Worm (Caenorhabditis elegans) whole organism, dauer: ENCODE data around the gene F10E9.2.
"Not testable (repeated sequence)": the region's sequence is repeated elsewhere in the genome, so short reads cannot be mapped to it uniquely, and the experiment has no call there.

Experiments used
- unc-62 ChIP-seq: sonication (generic microtip); optimal IDR thresholded peaks from 2 replicates; lab custom pipeline; 2017; ENCODE audit warnings: missing biosample characterization, missing genetic modification reagents, missing genetic modification characterization

F10E9.2 gene

DNA sequence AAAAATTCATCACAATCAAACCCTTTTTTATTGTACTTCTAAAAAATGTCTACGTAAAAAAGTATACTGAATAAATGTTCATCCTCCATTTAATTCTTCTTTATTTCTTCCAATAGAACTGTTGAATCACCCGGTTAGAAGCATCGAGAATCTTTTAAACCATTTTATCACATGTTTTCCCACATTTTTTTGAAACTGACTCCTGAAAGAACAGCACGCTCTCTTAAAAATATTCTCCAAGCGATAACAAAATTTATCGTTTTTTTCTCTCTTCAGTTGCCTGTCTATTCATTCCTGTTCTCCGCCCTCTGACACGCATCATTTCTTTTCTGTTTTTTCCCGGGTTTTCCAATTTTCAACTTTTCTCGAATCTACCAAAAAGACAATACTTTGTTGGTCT, 11.9 kb downstream of the F10E9.2 start, which contains the start of gene F10E9.12:
TSS of gene F10E9.12 (plus strand) at position 131 of the 400 bp plus-strand sequence.
- TF ChIP-seq unc-62 (GFP tag; lab: Kevin White, UChicago) = no peak

DNA sequence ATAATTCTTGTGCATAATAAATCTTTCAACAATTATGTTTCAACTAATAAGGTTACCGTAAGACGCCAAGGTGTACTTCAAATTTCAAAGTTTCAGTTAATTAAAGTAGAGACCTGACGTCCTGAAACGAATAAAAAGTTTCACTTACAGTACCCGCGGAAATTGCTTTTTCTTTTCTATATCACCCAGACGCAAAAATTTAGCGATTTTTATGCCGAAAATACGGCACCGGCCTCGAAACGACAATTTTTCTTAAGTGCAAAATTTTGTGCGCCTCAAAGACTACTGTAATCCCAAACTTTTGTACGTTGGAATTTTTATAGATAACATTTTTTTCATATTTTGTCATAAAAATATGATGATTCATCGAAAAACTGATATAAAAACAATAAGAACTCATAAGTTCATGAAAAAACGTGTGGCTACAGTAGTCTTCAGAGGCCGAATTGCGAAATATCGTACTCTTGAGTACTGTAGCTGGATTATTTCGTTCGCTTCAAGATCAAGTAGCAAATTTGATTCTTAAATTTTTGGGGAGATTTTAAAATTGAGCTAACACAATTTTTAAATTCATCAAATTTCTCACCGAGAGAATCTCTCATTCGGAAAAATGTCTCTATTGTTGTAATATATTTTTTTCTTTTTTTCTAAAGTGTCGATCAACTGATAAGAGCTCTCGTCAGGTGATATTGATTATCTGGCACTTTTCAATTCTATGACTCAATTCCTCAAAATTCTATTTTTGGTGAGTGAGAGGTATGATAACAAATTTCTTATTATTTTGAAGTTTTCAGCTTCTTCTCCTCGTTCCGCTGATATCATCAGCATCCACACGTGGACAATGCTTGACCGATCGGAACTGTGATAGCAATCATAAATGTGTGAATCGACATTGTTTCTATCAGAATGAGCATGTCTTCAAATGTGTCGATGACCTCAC, 13.4 kb downstream of the F10E9.2 start, which contains the start of gene ZC262.13:
TSS of gene ZC262.13 (plus strand) at position 641 of the 940 bp plus-strand sequence.
- no peak for TF ChIP-seq unc-62 (GFP tag; lab: Kevin White, UChicago)

DNA sequence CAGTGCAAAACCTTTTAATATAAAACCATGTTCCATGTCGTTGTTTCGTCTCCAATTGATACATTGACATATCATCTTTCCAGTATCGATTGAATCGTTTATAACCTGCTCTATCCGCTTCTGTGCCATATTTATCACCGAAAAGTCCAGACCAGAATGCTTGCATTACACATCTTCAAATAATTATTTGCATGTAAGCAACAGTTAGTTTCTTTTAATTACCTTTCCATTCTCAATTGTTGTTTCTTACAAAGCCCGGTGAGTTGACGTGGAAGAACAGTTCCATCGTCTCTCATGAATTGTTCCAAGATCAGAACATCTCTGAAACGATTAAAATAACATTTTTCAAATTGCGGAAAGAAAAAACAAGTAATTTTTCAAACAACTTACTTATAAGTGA, 18.7 kb downstream of the F10E9.2 start, which contains the start of gene iglr-2:
TSS of gene iglr-2 (minus strand) at position 101 of the 400 bp plus-strand sequence.
- TF ChIP-seq unc-62 (GFP tag; lab: Kevin White, UChicago) = no peak

DNA sequence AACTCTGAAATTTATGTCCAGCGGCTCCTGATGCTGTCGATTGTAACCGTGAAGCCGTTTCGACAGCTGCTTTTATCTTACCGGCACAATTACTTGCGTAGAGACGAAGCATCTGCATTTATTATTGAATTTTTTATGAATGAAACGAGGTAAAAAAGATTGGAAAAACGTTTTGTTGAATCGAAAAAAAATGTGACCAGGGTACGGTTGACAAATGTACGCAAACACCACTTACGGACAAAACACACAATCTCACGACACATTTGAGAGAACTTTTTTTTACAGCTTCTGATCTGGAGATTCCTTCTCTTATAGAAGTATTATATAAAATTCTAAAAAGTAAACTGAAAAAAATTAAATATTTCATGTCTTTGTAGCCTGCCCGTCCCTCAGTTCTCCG, 19.3 kb downstream of the F10E9.2 start, which contains the start of the genes mrps-18A and ZC262.2:
TSS of gene mrps-18A (minus strand) at position 141 of the 400 bp plus-strand sequence.
TSS of gene ZC262.2 (plus strand) at position 284 of the 400 bp plus-strand sequence.
- no peak for TF ChIP-seq unc-62 (GFP tag; lab: Kevin White, UChicago)

DNA sequence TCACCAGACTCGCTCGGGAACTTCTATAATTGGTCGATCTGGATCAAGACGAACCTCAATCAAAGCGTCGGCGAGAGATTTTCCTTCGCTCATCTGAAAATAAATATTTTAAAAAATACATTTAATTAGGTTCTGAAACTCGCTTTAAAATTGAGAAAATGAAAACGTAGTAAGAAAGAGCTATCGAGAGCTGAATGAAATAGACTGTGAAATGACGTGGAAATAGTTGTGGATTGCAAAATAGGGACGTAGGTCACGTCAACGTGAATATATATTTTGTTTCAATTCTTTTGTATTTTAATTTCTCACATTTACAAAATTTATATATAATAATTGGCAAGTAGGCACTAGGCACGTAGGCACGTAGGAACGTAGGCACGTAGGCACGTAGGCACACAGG, 21.9 kb downstream of the F10E9.2 start, which contains the start of gene ZC262.4:
TSS of gene ZC262.4 (minus strand) at position 101 of the 400 bp plus-strand sequence.
- no peak for TF ChIP-seq unc-62 (GFP tag; lab: Kevin White, UChicago)

DNA sequence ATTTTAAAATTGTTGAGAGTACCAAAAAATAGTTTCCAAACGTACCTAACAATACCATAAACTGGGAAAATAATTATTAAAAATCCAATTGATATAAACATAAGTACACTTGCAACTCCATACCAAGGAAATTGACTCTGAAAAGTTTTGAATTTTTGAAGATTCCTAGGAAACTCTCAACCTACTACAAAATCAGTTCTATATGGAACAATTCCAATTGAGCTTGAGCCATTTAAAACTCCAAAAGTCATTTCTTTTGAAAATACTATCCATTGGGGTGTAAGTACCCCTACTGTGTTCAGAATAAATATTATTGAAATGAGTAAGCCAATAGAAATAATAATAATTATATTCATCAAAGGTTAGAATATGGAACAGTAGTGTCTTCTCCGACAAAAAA, 26.9 kb downstream of the F10E9.2 start, which contains the start of gene clc-28:
TSS of gene clc-28 (minus strand) at position 101 of the 400 bp plus-strand sequence.
- TF ChIP-seq unc-62 (GFP tag; lab: Kevin White, UChicago) = not testable (repeated sequence)

DNA sequence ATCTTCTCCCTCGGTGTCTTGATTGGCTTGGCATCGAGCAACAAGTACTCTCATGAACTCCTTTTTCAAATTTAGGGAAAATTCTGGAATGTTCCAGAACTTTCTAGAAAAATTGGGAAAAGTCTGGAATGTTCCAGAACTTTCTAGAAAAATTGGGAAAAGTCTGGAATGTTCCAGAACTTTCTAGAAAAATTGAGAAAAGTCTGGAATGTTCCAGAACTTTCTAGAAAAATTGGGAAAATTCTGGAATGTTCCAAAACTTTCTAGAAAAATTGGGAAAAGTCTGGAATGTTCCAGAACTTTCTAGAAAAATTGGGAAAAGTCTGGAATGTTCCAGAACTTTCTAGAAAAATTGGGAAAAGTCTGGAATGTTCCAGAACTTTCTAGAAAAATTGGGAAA, 31.8 kb downstream of the F10E9.2 start, which contains the start of gene ZC262.7:
TSS of gene ZC262.7 (minus strand) at position 54 of the 400 bp plus-strand sequence.
- not testable (repeated sequence) for TF ChIP-seq unc-62 (GFP tag; lab: Kevin White, UChicago)

DNA sequence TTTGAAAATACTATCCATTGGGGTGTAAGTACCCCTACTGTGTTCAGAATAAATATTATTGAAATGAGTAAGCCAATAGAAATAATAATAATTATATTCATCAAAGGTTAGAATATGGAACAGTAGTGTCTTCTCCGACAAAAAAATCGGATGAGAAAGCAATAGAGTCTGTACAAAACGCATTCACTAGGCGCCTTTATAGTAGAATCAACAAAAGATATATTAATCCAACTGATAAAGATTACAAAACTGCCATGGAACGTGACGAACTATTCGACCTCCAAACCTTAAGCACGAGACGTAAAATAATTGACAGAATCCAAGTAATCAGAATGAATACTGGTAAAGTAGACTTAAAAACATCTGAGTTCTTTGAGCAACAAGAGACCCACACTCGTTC, 35.3 kb downstream of the F10E9.2 start, which contains the start of gene clc-29:
TSS of gene clc-29 (minus strand) at position 101 of the 400 bp plus-strand sequence.
- TF ChIP-seq unc-62 (GFP tag; lab: Kevin White, UChicago) = not testable (repeated sequence)

DNA sequence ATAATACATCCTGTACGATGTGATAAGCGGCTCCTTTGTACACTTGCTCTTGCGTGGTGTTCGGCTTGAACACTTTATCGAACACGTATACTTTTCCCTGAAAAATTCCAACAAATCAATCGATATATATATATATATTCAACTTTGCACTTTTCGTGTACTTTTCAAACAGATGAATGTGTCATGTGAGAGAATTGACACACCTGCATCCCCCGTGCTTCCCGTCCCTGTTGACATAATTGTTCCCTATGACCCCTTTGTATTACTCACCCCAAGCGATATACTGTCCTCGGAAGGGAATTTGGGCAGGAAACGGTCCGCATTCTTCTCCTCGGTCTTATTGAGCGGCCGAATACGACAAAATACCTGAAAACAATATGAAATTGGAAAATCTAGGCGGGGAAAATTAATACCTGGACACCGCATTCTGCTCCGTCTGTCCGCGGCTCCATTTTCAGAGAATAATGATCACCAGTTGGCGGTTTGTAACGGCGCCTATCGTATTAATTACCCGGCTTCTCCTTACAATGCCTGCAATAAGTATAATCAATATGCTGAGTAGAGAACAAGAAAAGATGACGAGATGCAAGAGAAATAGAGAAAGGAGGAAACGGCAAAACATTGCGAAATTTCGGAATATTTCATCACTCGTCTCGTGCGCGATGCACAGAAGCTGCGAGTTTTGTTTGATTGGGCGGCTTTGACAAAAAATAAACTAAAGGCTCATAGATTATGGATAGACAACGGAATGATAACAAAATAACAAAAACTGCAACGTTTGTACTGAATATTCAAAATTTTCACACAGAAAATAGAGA, 42.4 kb downstream of the F10E9.2 start, which contains the start of gene unc-116:
TSS of gene unc-116 (minus strand) at position 531 of the 818 bp plus-strand sequence.
- TF ChIP-seq unc-62 (GFP tag; lab: Kevin White, UChicago) = no peak

DNA sequence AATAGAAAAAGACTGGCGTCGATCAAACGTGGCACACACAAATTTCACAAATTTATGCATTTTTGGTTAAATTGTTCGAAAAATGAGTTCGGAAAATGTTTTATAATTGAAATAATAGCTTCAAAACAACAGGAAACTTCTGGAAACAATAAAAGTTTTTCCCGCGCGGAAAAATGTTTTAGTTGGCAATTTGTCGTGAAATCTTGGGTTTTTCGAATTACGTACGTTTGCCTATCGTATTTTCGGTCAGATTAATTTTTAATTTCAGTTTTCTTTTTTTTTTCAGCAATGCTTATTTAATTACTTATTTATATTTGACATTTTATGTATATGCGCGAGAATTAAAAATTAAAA, 42.9 kb downstream of the F10E9.2 start:
- TF ChIP-seq unc-62 (GFP tag; lab: Kevin White, UChicago) = no peak

DNA sequence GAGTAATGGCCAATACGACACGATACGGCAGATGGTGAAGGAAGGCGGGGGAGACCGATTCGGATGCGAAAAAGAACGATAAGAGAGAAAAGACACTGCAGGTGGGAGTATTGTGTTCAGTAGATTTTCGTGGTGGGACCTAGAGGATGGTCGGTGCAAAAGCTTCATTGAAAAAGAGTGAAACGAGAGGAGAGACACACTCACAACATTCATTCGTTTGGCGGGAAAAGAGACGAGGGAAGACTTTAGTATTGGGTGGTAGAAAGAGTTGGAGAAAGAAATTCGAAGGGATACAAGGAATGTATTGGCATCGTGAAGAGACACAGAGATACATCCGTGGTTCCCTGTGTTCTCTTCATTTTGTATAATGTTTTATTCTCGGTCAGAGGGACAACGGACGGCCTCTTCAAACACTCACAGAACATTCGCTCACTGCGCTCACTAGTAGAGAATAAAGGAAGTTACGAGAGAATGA, 44.0 kb downstream of the F10E9.2 start:
- TF ChIP-seq unc-62 (GFP tag; lab: Kevin White, UChicago) = no peak

DNA sequence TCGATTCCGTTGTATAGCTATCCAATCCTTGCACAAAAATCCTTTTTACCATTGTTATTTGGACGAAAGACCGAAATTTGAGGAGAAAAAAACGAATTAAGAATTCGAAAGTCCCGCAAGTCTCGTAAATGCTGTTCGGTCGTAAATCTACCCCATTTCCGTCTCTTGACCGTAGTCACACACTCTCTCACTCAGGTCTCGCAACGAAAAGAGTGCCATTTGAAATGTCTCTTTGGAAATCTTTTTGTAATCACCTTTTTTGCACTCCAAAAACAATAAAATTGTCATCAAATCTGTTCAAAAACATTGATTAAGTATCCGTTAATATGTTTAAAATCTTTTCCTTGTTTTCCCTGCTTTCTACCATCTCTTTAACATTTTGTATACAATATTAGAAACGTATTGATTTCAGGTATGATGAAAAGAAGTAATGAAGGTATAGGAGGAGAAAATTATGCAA, 45.8 kb downstream of the F10E9.2 start, which contains the start of the genes R05D3.8 and rfp-1:
TSS of gene R05D3.8 (minus strand) at position 115 of the 460 bp plus-strand sequence.
TSS of gene rfp-1 (plus strand) at position 410 of the 460 bp plus-strand sequence.
- no peak for TF ChIP-seq unc-62 (GFP tag; lab: Kevin White, UChicago)

DNA sequence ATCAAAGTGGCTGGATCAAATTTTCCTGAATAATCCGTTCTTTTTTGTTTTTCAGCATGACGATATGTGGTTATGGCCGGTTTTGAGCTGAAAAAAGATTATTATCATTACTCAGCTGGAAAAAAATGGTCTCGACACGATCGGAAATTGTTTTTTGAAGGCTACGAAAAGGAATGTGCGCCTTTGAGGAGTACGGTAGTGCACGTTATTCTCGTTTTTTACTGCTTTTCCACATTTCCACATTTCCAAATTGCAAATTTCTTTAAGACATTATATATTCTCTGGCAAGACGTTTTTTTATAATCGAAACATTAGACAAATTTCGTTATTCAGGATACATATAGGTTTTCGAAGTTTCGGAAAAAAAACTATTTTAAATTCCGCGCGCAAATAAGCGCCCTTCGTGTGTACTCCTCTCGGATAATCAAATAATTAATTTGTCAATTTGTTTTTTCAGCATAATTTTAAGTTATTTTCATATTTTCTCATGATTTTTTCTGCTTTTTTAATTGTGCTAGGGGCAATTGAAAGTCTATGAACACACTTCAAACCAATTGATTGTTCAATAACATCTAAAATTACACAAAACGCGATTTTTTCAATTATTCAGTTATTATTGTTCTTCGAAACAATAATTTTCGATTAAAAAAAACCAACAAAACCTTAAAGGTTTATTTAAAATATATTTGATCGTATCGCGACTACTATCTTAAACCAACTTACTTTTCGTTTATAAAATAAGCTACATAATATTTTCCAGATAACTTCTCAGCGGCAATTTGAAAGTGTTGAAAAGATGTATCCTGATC, 51.0 kb downstream of the F10E9.2 start, which contains the start of gene R05D3.3:
TSS of gene R05D3.3 (plus strand) at position 759 of the 809 bp plus-strand sequence.
- TF ChIP-seq unc-62 (GFP tag; lab: Kevin White, UChicago) = no peak
